Worm (Caenorhabditis elegans): ENCODE measurements around the gene F14H12.6.

Gene F14H12.6

ce11 chrX:4311668-4312067 lies 45.7 kb downstream of the F14H12.6 start, which contains the start of gene C52B9.8:
Gene C52B9.8, minus strand, starts transcription at chrX:4311768.
- TF ChIP-seq somi-1 (GFP tag; optimal IDR thresholded peaks at IDR 0.05) = no peak
- TF ChIP-seq F22D6.2 (tag; optimal IDR thresholded peaks at IDR 0.05) = no peak
- TF ChIP-seq B0336.3 (GFP tag; IDR thresholded peaks at IDR 0.05) = no peak
- no peak for TF ChIP-seq C17E4.6 (GFP tag; IDR thresholded peaks at IDR 0.05)
- no peak for TF ChIP-seq F37B4.10 (GFP tag; IDR thresholded peaks at IDR 0.05)
- TF ChIP-seq lin-40 (tag; optimal IDR thresholded peaks at IDR 0.05) = no peak
- TF ChIP-seq ama-1 (optimal IDR thresholded peaks at IDR 0.05) = no peak
- no peak for TF ChIP-seq ama-1 (GFP tag; optimal IDR thresholded peaks at IDR 0.05)
- TF ChIP-seq bed-2 (GFP tag; IDR thresholded peaks at IDR 0.05) = no peak
- TF ChIP-seq madf-3 (GFP tag; IDR thresholded peaks at IDR 0.05) = no peak
- no peak for TF ChIP-seq dox-1 (GFP tag; IDR thresholded peaks at IDR 0.05)
- TF ChIP-seq athp-1 (tag; optimal IDR thresholded peaks at IDR 0.05) = no peak
- no peak for TF ChIP-seq rpc-1 (optimal IDR thresholded peaks at IDR 0.05)
- no peak for TF ChIP-seq rpc-1 (tag; optimal IDR thresholded peaks at IDR 0.05)
- no peak for TF ChIP-seq zim-3 (tag; optimal IDR thresholded peaks at IDR 0.05)
- no peak for TF ChIP-seq lin-54 (GFP tag; optimal IDR thresholded peaks at IDR 0.05)
- no peak for TF ChIP-seq nhr-179 (tag; optimal IDR thresholded peaks at IDR 0.05)
- TF ChIP-seq Y53G8AR.9 (GFP tag; conservative IDR thresholded peaks at IDR 0.05) = no peak
- TF ChIP-seq F23B12.7 (tag; optimal IDR thresholded peaks at IDR 0.05; ENCODE audit: insufficient read depth) = no peak
- no peak for TF ChIP-seq cebp-1 (GFP tag; IDR thresholded peaks at IDR 0.05)
- no peak for TF ChIP-seq cebp-1 (tag; optimal IDR thresholded peaks at IDR 0.05)
- TF ChIP-seq ceh-40 (GFP tag; IDR thresholded peaks at IDR 0.05) = no peak
- TF ChIP-seq dpl-1 (GFP tag; optimal IDR thresholded peaks at IDR 0.05) = no peak

- TF ChIP-seq let-607 (tag; optimal IDR thresholded peaks at IDR 0.05) (peak; percentile 11 to 20), nfya-1 (tag; optimal IDR thresholded peaks at IDR 0.05; ENCODE audit: borderline replicate concordance, insufficient read depth) (no peak), nhr-80 (tag; optimal IDR thresholded peaks at IDR 0.05) (peak; percentile 81), attf-5 (GFP tag; optimal IDR thresholded peaks at IDR 0.05) (peak; percentile 39)
Measured at ce11 chrX:4307559-4308005, 49.8 kb downstream of the F14H12.6 start.
